Fruit fly (Drosophila melanogaster) whole organism, embryonic: ENCODE results near the gene CG18302.

Experiments used
- Abd-B ChIP-seq: fragments of 200-800 bp; sonication (Bioruptor generic); optimal IDR thresholded peaks from 2 replicates; lab custom pipeline; 2018; ENCODE audit warnings: missing biosample characterization, mild to moderate bottlenecking, missing genetic modification characterization, moderate library complexity
- CG10462 ChIP-seq: fragments of 200-800 bp; sonication (Bioruptor generic); optimal IDR thresholded peaks from 2 replicates; lab custom pipeline; 2016; ENCODE audit warnings: missing biosample characterization, missing genetic modification characterization
- CG10979 ChIP-seq: fragments of 200-800 bp; sonication (Bioruptor generic); optimal IDR thresholded peaks from 2 replicates; lab custom pipeline; 2018; ENCODE audit warnings: missing biosample characterization, mild to moderate bottlenecking, missing genetic modification characterization, moderate library complexity
- CG11696 ChIP-seq: fragments of 200-800 bp; sonication (Bioruptor generic); IDR thresholded peaks from 2 replicates; pipeline ENCODE4 v1.3.6; 2022; ENCODE audit warnings: missing biosample characterization, missing genetic modification characterization
- CG12104 ChIP-seq: fragments of 200-800 bp; sonication (Bioruptor generic); optimal IDR thresholded peaks from 3 replicates; lab custom pipeline; 2016; ENCODE audit warnings: missing biosample characterization, missing genetic modification characterization
- CG13287 ChIP-seq: fragments of 200-800 bp; sonication (Bioruptor generic); IDR thresholded peaks from 2 replicates; pipeline ENCODE4 v1.3.6; 2022; ENCODE audit warnings: missing biosample characterization, missing genetic modification characterization; ENCODE audit not compliant: partially characterized antibody
- CG13624 ChIP-seq: fragments of 200-800 bp; sonication (Bioruptor generic); optimal IDR thresholded peaks from 2 replicates; lab custom pipeline; 2016; ENCODE audit warnings: missing biosample characterization, missing genetic modification characterization
- CG15073 ChIP-seq: fragments of 200-800 bp; sonication (Bioruptor generic); optimal IDR thresholded peaks from 2 replicates; lab custom pipeline; 2016; ENCODE audit warnings: missing biosample characterization, missing genetic modification characterization
- CG15269 ChIP-seq: fragments of 200-800 bp; sonication (Bioruptor generic); optimal IDR thresholded peaks from 2 replicates; lab custom pipeline; 2018; ENCODE audit warnings: missing biosample characterization, mild to moderate bottlenecking, missing genetic modification characterization, moderate library complexity
- CG17186 ChIP-seq: fragments of 200-800 bp; sonication (Bioruptor generic); optimal IDR thresholded peaks from 3 replicates; lab custom pipeline; 2017; ENCODE audit warnings: missing biosample characterization, missing genetic modification reagents, missing genetic modification characterization
- CG17385 ChIP-seq: fragments of 200-800 bp; sonication (Bioruptor generic); optimal IDR thresholded peaks from 3 replicates; lab custom pipeline; 2018; ENCODE audit warnings: missing biosample characterization, mild to moderate bottlenecking, missing genetic modification characterization
- CG1792 ChIP-seq: fragments of 200-800 bp; sonication (Bioruptor generic); optimal IDR thresholded peaks from 2 replicates; lab custom pipeline; 2016; ENCODE audit warnings: missing biosample characterization, missing genetic modification characterization
- CG2678 ChIP-seq: fragments of 200-800 bp; sonication (Bioruptor generic); optimal IDR thresholded peaks from 3 replicates; lab custom pipeline; 2019; ENCODE audit warnings: missing biosample characterization, mild to moderate bottlenecking, missing genetic modification characterization, moderate library complexity
- CG6175 ChIP-seq: fragments of 200-800 bp; sonication (Bioruptor generic); IDR thresholded peaks from 3 replicates; pipeline ENCODE4 v1.3.6; 2022; ENCODE audit warnings: missing biosample characterization, missing genetic modification characterization
- CG6813 ChIP-seq: fragments of 200-800 bp; sonication (Bioruptor generic); optimal IDR thresholded peaks from 2 replicates; lab custom pipeline; 2017; ENCODE audit warnings: missing biosample characterization, missing genetic modification characterization, mild to moderate bottlenecking, moderate library complexity, missing genetic modification reagents
- CG7357 ChIP-seq: fragments of 200-800 bp; sonication (Bioruptor generic); IDR thresholded peaks from 3 replicates; pipeline ENCODE4 v1.3.6; 2022; ENCODE audit warnings: missing biosample characterization, missing genetic modification characterization
- CG8388 ChIP-seq: fragments of 200-800 bp; sonication (Bioruptor generic); optimal IDR thresholded peaks from 2 replicates; lab custom pipeline; 2019; ENCODE audit warnings: missing biosample characterization, mild to moderate bottlenecking, missing genetic modification characterization, moderate library complexity
- CG9609 ChIP-seq: fragments of 200-800 bp; sonication (Bioruptor generic); optimal IDR thresholded peaks from 3 replicates; lab custom pipeline; 2016; ENCODE audit warnings: missing biosample characterization, missing genetic modification characterization
- CG9932 ChIP-seq: fragments of 200-800 bp; sonication (Bioruptor generic); IDR thresholded peaks from 2 replicates; pipeline ENCODE4 v1.3.6; 2022; ENCODE audit warnings: missing biosample characterization, missing genetic modification characterization
- Camta ChIP-seq: fragments of 200-800 bp; sonication (Bioruptor generic); optimal IDR thresholded peaks from 2 replicates; lab custom pipeline; 2016; ENCODE audit warnings: missing biosample characterization, missing genetic modification characterization
- D ChIP-seq, 2 experiments: fragments of 200-800 bp in 1 of 2; fragments of >200 bp in 1 of 2; sonication (Bioruptor generic) in 1 of 2; optimal IDR thresholded peaks; 2 replicates in 1 of 2; 3 replicates in 1 of 2; lab custom pipeline; 2017; ENCODE audit warnings: mild to moderate bottlenecking in 1 of 2, missing biosample characterization in 1 of 2, missing genetic modification characterization in 1 of 2, missing genetic modification reagents in 1 of 2
- Hmx ChIP-seq: fragments of 200-800 bp; sonication (Bioruptor generic); optimal IDR thresholded peaks from 2 replicates; lab custom pipeline; 2016; ENCODE audit warnings: missing biosample characterization, missing genetic modification characterization
- Hr51 ChIP-seq, 2 experiments: fragments of 200-800 bp; sonication (Bioruptor generic); optimal IDR thresholded peaks; 2 replicates in 1 of 2; 3 replicates in 1 of 2; lab custom pipeline; 2016 to 2018; ENCODE audit warnings: missing biosample characterization in 2 of 2, missing genetic modification characterization in 2 of 2, mild to moderate bottlenecking in 1 of 2, moderate library complexity in 1 of 2
- Lim3 ChIP-seq: fragments of 200-800 bp; sonication (Bioruptor generic); IDR thresholded peaks from 2 replicates; pipeline ENCODE4 v1.3.6; 2022; ENCODE audit warnings: missing biosample characterization, missing genetic modification characterization
- MBD-R2 ChIP-seq: fragments of 200-800 bp; sonication (Bioruptor generic); IDR thresholded peaks from 2 replicates; pipeline ENCODE4 v1.3.6; 2022; ENCODE audit warnings: missing biosample characterization, missing genetic modification characterization
- Max ChIP-seq: fragments of 200-800 bp; sonication (Bioruptor generic); optimal IDR thresholded peaks from 2 replicates; lab custom pipeline; 2016; ENCODE audit warnings: missing biosample characterization, mild to moderate bottlenecking, missing genetic modification characterization
- Ptx1 ChIP-seq: fragments of 200-800 bp; sonication (Bioruptor generic); IDR thresholded peaks from 2 replicates; pipeline ENCODE4 v1.3.6; 2022; ENCODE audit warnings: missing biosample characterization, missing genetic modification characterization
- Xbp1 ChIP-seq: fragments of 200-800 bp; sonication (Bioruptor generic); optimal IDR thresholded peaks from 3 replicates; lab custom pipeline; 2016; ENCODE audit warnings: missing biosample characterization, mild to moderate bottlenecking, missing genetic modification characterization
- abd-A ChIP-seq: fragments of 200-800 bp; sonication (Bioruptor generic); optimal IDR thresholded peaks from 3 replicates; lab custom pipeline; 2019; ENCODE audit warnings: missing biosample characterization, mild to moderate bottlenecking, missing genetic modification characterization, moderate library complexity
- ac ChIP-seq: fragments of 200-800 bp; sonication (Bioruptor generic); optimal IDR thresholded peaks from 3 replicates; lab custom pipeline; 2017; ENCODE audit warnings: missing biosample characterization, mild to moderate bottlenecking, missing genetic modification characterization
- caup ChIP-seq: fragments of 200-800 bp; sonication (Bioruptor generic); optimal IDR thresholded peaks from 3 replicates; lab custom pipeline; 2017; ENCODE audit warnings: missing biosample characterization, mild to moderate bottlenecking, missing genetic modification characterization, moderate library complexity; ENCODE audit not compliant: severe bottlenecking
- ci ChIP-seq: fragments of 200-800 bp; sonication (Bioruptor generic); IDR thresholded peaks from 3 replicates; pipeline ENCODE4 v1.3.6; 2022; ENCODE audit warnings: missing biosample characterization, missing genetic modification characterization
- corto ChIP-seq: fragments of 200-800 bp; sonication (Bioruptor generic); optimal IDR thresholded peaks from 2 replicates; lab custom pipeline; 2016; ENCODE audit warnings: missing biosample characterization, mild to moderate bottlenecking, missing genetic modification characterization, moderate library complexity
- crp ChIP-seq, 2 experiments: fragments of 200-800 bp; sonication (Bioruptor generic); optimal IDR thresholded peaks; 2 replicates in 1 of 2; 3 replicates in 1 of 2; lab custom pipeline; 2017; ENCODE audit warnings: missing biosample characterization in 2 of 2, missing genetic modification characterization in 2 of 2, mild to moderate bottlenecking in 1 of 2, moderate library complexity in 1 of 2
- dati ChIP-seq: fragments of 200-800 bp; sonication (Bioruptor generic); IDR thresholded peaks from 2 replicates; pipeline ENCODE4 v1.3.6; 2022; ENCODE audit warnings: missing biosample characterization, missing genetic modification characterization
- dysf ChIP-seq: fragments of 200-800 bp; sonication (Bioruptor generic); IDR thresholded peaks from 3 replicates; pipeline ENCODE4 v1.3.6; 2022; ENCODE audit warnings: missing biosample characterization, missing genetic modification characterization
- fd102C ChIP-seq: fragments of 200-800 bp; sonication (Bioruptor generic); optimal IDR thresholded peaks from 2 replicates; lab custom pipeline; 2018; ENCODE audit warnings: missing biosample characterization, mild to moderate bottlenecking, missing genetic modification characterization, moderate library complexity
- gem ChIP-seq: fragments of 200-800 bp; sonication (Bioruptor generic); optimal IDR thresholded peaks from 2 replicates; lab custom pipeline; 2019; ENCODE audit warnings: missing biosample characterization, mild to moderate bottlenecking, missing genetic modification characterization, moderate library complexity
- gsb ChIP-seq: fragments of 200-800 bp; sonication (Bioruptor generic); IDR thresholded peaks from 2 replicates; pipeline ENCODE4 v1.3.6; 2022; ENCODE audit warnings: missing biosample characterization, missing genetic modification characterization
- gt ChIP-seq: fragments of 200-800 bp; sonication (Bioruptor generic); IDR thresholded peaks from 2 replicates; pipeline ENCODE4 v1.3.6; 2022; ENCODE audit warnings: missing biosample characterization, missing genetic modification characterization
- ind ChIP-seq: fragments of 200-800 bp; sonication (Bioruptor generic); optimal IDR thresholded peaks from 3 replicates; lab custom pipeline; 2016; ENCODE audit warnings: missing biosample characterization, missing genetic modification characterization
- org-1 ChIP-seq: fragments of 200-800 bp; sonication (Bioruptor generic); optimal IDR thresholded peaks from 2 replicates; lab custom pipeline; 2017; ENCODE audit warnings: missing biosample characterization, missing genetic modification characterization
- pb ChIP-seq: fragments of 200-800 bp; sonication (Bioruptor generic); optimal IDR thresholded peaks from 3 replicates; lab custom pipeline; 2016; ENCODE audit warnings: missing biosample characterization, missing genetic modification characterization
- prd ChIP-seq, 3 experiments: fragments of >200 bp in 2 of 3; fragments of 200-800 bp in 1 of 3; sonication (Bioruptor generic) in 1 of 3; optimal IDR thresholded peaks in 2 of 3; IDR thresholded peaks in 1 of 3; 2 replicates in 2 of 3; 3 replicates in 1 of 3; pipeline versions ENCODE4 v1.3.6 to Lab custom; 2017 to 2022; ENCODE audit warnings: missing biosample characterization in 1 of 3, missing genetic modification characterization in 1 of 3
- sens-2 ChIP-seq: fragments of 200-800 bp; sonication (Bioruptor generic); IDR thresholded peaks from 2 replicates; pipeline ENCODE4 v1.3.6; 2022; ENCODE audit warnings: missing biosample characterization, missing genetic modification characterization
- sisA ChIP-seq: fragments of 200-800 bp; sonication (Bioruptor generic); IDR thresholded peaks from 2 replicates; pipeline ENCODE4 v1.3.6; 2022; ENCODE audit warnings: missing biosample characterization, missing genetic modification characterization
- so ChIP-seq: fragments of 200-800 bp; sonication (Bioruptor generic); IDR thresholded peaks from 3 replicates; pipeline ENCODE4 v1.3.6; 2022; ENCODE audit warnings: missing biosample characterization, missing genetic modification characterization
- tna ChIP-seq: fragments of 200-800 bp; sonication (Bioruptor generic); IDR thresholded peaks from 2 replicates; pipeline ENCODE4 v1.3.6; 2022; ENCODE audit warnings: missing biosample characterization, missing genetic modification characterization; ENCODE audit not compliant: partially characterized antibody
- trh ChIP-seq: fragments of 200-800 bp; sonication (Bioruptor generic); optimal IDR thresholded peaks from 2 replicates; lab custom pipeline; 2016; ENCODE audit warnings: missing biosample characterization, missing genetic modification characterization

CG18302 gene

dm6 chr2L:10543048-10543752, 9.1 kb downstream of the CG18302 start (continued):
- TF ChIP-seq sens-2 (GFP tag; lab: Robert Waterston, UW): no peak
- TF ChIP-seq CG9932 (GFP tag; lab: Robert Waterston, UW): no peak; the same call in 1 of the 2 replicates
- peak; percentile 36; the same call in 1 of the 3 replicates for TF ChIP-seq ci (GFP tag; lab: Robert Waterston, UW)
- TF ChIP-seq Lim3: no peak
- no peak for TF ChIP-seq abd-A (tag; lab: Kevin White, UChicago)
- peak; percentile 19 for TF ChIP-seq CG17385 (GFP tag; lab: Kevin White, UChicago)
- no peak for TF ChIP-seq CG10462
- TF ChIP-seq crp (GFP tag; optimal IDR thresholded peaks at IDR 0.05; lab: Kevin White, UChicago): no peak
- TF ChIP-seq CG12104: peak; percentile 18
- TF ChIP-seq pb: no peak
- TF ChIP-seq CG17186: no peak
- TF ChIP-seq caup (GFP tag; lab: Kevin White, UChicago): no peak
- TF ChIP-seq dysf (GFP tag; lab: Robert Waterston, UW): peak; percentile 14; the same call in 1 of the 3 replicates
- no peak for TF ChIP-seq corto (GFP tag; lab: Kevin White, UChicago)
- no peak for TF ChIP-seq D (optimal IDR thresholded peaks at IDR 0.05; lab: Kevin White, UChicago)
- peak; percentile 33 for TF ChIP-seq D (GFP tag; optimal IDR thresholded peaks at IDR 0.05; lab: Kevin White, UChicago)
- TF ChIP-seq Ptx1 (GFP tag; lab: Robert Waterston, UW): no peak; the same call in 1 of the 2 replicates
- TF ChIP-seq gt: no peak
- TF ChIP-seq Xbp1 (GFP tag; lab: Kevin White, UChicago): peak; percentile 51
- no peak for TF ChIP-seq dati (GFP tag; lab: Robert Waterston, UW)
- no peak for TF ChIP-seq prd (optimal IDR thresholded peaks at IDR 0.05; lab: Kevin White, UChicago)
- no peak; the same call in 2 of the 3 replicates for TF ChIP-seq prd (GFP tag; IDR thresholded peaks at IDR 0.05; lab: Robert Waterston, UW)
- no peak for TF ChIP-seq CG13624 (GFP tag; lab: Kevin White, UChicago)
- no peak for TF ChIP-seq CG9609 (GFP tag; lab: Kevin White, UChicago)
- TF ChIP-seq fd102C (GFP tag; lab: Kevin White, UChicago): no peak
- TF ChIP-seq tna (GFP tag; lab: Robert Waterston, UW): no peak
- no peak for TF ChIP-seq Camta (GFP tag; lab: Kevin White, UChicago)
- TF ChIP-seq CG1792 (GFP tag; lab: Kevin White, UChicago): no peak
- peak; percentile 7 for TF ChIP-seq Abd-B (GFP tag; lab: Kevin White, UChicago)
- TF ChIP-seq ac (GFP tag; lab: Kevin White, UChicago): peak; percentile 30
- TF ChIP-seq CG2678 (tag; lab: Kevin White, UChicago): peak; percentile 69
- peak; percentile 15 for TF ChIP-seq ind (GFP tag; lab: Kevin White, UChicago)
- no peak for TF ChIP-seq MBD-R2 (GFP tag; lab: Robert Waterston, UW)
- TF ChIP-seq Max (GFP tag; lab: Kevin White, UChicago): peak; percentile 40
- TF ChIP-seq trh (GFP tag; lab: Kevin White, UChicago): no peak

- no peak for TF ChIP-seq CG10979
- TF ChIP-seq CG8388 (GFP tag; lab: Kevin White, UChicago): no peak
- TF ChIP-seq CG15269: no peak
- TF ChIP-seq CG13287 (GFP tag; lab: Robert Waterston, UW): no peak
- TF ChIP-seq CG15073: peak; percentile 68
- TF ChIP-seq CG6175: no peak
- no peak for TF ChIP-seq CG6813
- TF ChIP-seq Hr51 (GFP tag; optimal IDR thresholded peaks at IDR 0.05; lab: Kevin White, UChicago): peak in 1 of 2 experiments; percentile 34
- TF ChIP-seq Hmx (GFP tag; lab: Kevin White, UChicago): no peak
- TF ChIP-seq so (GFP tag; lab: Robert Waterston, UW): no peak
- peak; percentile 37 for TF ChIP-seq gem (tag; lab: Kevin White, UChicago)
- TF ChIP-seq sisA (GFP tag; lab: Robert Waterston, UW): no peak
- TF ChIP-seq CG7357 (GFP tag; lab: Robert Waterston, UW): 0 out of 3 replicates have a peak, but pooled peaks have one; percentile 29
- TF ChIP-seq gsb (GFP tag; lab: Robert Waterston, UW): no peak
- peak; percentile 88 for TF ChIP-seq CG11696 (GFP tag; lab: Robert Waterston, UW)
- TF ChIP-seq org-1 (GFP tag; lab: Kevin White, UChicago): no peak
Observed at dm6 chr2L:10543992-10544391, 9.9 kb downstream of the CG18302 start.
